Fruit fly (Drosophila melanogaster) whole organism, prepupa: ENCODE data around the gene Coq4.
A peak's percentile ranks its signal among the peaks of the same experiment; 100 is the strongest.

Source experiments
- Blimp-1 ChIP-seq: fragments of 200-800 bp; sonication (Bioruptor generic); optimal IDR thresholded peaks from 3 replicates; lab custom pipeline; 2017; ENCODE audit warnings: missing biosample characterization, missing genetic modification characterization, mild to moderate bottlenecking, moderate library complexity, missing genetic modification reagents
- CG10631 ChIP-seq: fragments of 200-800 bp; sonication (Bioruptor generic); optimal IDR thresholded peaks from 2 replicates; lab custom pipeline; 2016; ENCODE audit warnings: missing biosample characterization, missing genetic modification characterization
- CG10669 ChIP-seq: fragments of 200-800 bp; sonication (Bioruptor generic); optimal IDR thresholded peaks from 3 replicates; lab custom pipeline; 2018; ENCODE audit warnings: missing biosample characterization, mild to moderate bottlenecking, missing genetic modification characterization, moderate library complexity
- CG11762 ChIP-seq: fragments of 200-800 bp; sonication (Bioruptor generic); optimal IDR thresholded peaks from 3 replicates; lab custom pipeline; 2016; ENCODE audit warnings: missing biosample characterization, missing genetic modification characterization; ENCODE audit not compliant: insufficient read depth
- CG31627 ChIP-seq: fragments of 200-800 bp; sonication (Bioruptor generic); optimal IDR thresholded peaks from 3 replicates; lab custom pipeline; 2016; ENCODE audit warnings: missing biosample characterization, missing genetic modification characterization
- CG32006 ChIP-seq: fragments of 200-800 bp; sonication (Bioruptor generic); optimal IDR thresholded peaks from 3 replicates; lab custom pipeline; 2017; ENCODE audit warnings: missing biosample characterization, mild to moderate bottlenecking, missing genetic modification characterization
- CG3919 ChIP-seq: fragments of 200-800 bp; sonication (Bioruptor generic); optimal IDR thresholded peaks from 3 replicates; lab custom pipeline; 2016; ENCODE audit warnings: missing biosample characterization, missing genetic modification characterization
- CG6163 ChIP-seq: fragments of 200-800 bp; sonication (Bioruptor generic); IDR thresholded peaks from 3 replicates; pipeline ENCODE4 v1.3.6; 2022; ENCODE audit warnings: missing biosample characterization, missing genetic modification characterization
- CG6792 ChIP-seq: fragments of 200-800 bp; sonication (Bioruptor generic); optimal IDR thresholded peaks from 3 replicates; lab custom pipeline; 2016; ENCODE audit warnings: missing biosample characterization, missing genetic modification characterization
- CG7368 ChIP-seq: fragments of 200-800 bp; sonication (Bioruptor generic); optimal IDR thresholded peaks from 3 replicates; lab custom pipeline; 2016; ENCODE audit warnings: missing biosample characterization, missing genetic modification characterization
- CG8632 ChIP-seq: fragments of 200-800 bp; sonication (Bioruptor generic); optimal IDR thresholded peaks from 3 replicates; lab custom pipeline; 2016; ENCODE audit warnings: missing biosample characterization, missing genetic modification characterization
- CG9139 ChIP-seq: fragments of 200-800 bp; sonication (Bioruptor generic); optimal IDR thresholded peaks from 3 replicates; lab custom pipeline; 2017; ENCODE audit warnings: missing biosample characterization, mild to moderate bottlenecking, missing genetic modification characterization
- Eip78C ChIP-seq: fragments of 200-800 bp; sonication (Bioruptor generic); peaks from one replicate; lab custom pipeline; 2016; ENCODE audit warnings: missing biosample characterization, missing genetic modification characterization
- Ets96B ChIP-seq: fragments of 200-800 bp; optimal IDR thresholded peaks from 2 replicates; lab custom pipeline; 2019; ENCODE audit warnings: missing biosample characterization, mild to moderate bottlenecking, missing genetic modification characterization, moderate library complexity
- Hr38 ChIP-seq: sonication (Bioruptor generic); optimal IDR thresholded peaks from 2 replicates; lab custom pipeline; 2016; ENCODE audit warnings: missing biosample characterization, missing genetic modification characterization
- Lpt ChIP-seq: fragments of 200-800 bp; sonication (Bioruptor generic); optimal IDR thresholded peaks from 3 replicates; lab custom pipeline; 2016; ENCODE audit warnings: missing biosample characterization, missing genetic modification characterization
- achi ChIP-seq: fragments of 200-800 bp; sonication (Bioruptor generic); optimal IDR thresholded peaks from 3 replicates; lab custom pipeline; 2016; ENCODE audit warnings: missing biosample characterization, missing genetic modification characterization
- acj6 ChIP-seq: fragments of 200-800 bp; sonication (Bioruptor generic); optimal IDR thresholded peaks from 3 replicates; lab custom pipeline; 2016; ENCODE audit warnings: missing biosample characterization, missing genetic modification characterization
- cyc ChIP-seq: fragments of 200-800 bp; sonication (Bioruptor generic); optimal IDR thresholded peaks from 3 replicates; lab custom pipeline; 2016; ENCODE audit warnings: missing biosample characterization, missing genetic modification characterization
- dac ChIP-seq: fragments of 200-800 bp; sonication (Bioruptor generic); optimal IDR thresholded peaks from 2 replicates; lab custom pipeline; 2017; ENCODE audit warnings: missing biosample characterization, mild to moderate bottlenecking, missing genetic modification characterization
- eg ChIP-seq: fragments of 200-800 bp; sonication (Bioruptor generic); IDR thresholded peaks from 3 replicates; pipeline ENCODE4 v1.3.6; 2022; ENCODE audit warnings: missing biosample characterization, missing genetic modification characterization
- fd59A ChIP-seq: fragments of 200-800 bp; sonication (Bioruptor generic); optimal IDR thresholded peaks from 2 replicates; lab custom pipeline; 2017; ENCODE audit warnings: missing biosample characterization, mild to moderate bottlenecking, missing genetic modification characterization, missing genetic modification reagents
- fkh ChIP-seq: fragments of 200-800 bp; sonication (Bioruptor generic); optimal IDR thresholded peaks from 3 replicates; lab custom pipeline; 2017; ENCODE audit warnings: missing biosample characterization, mild to moderate bottlenecking, missing genetic modification characterization, moderate library complexity
- net ChIP-seq: fragments of 200-800 bp; sonication (Bioruptor generic); optimal IDR thresholded peaks from 3 replicates; lab custom pipeline; 2016; ENCODE audit warnings: missing biosample characterization, missing genetic modification characterization
- pdm3 ChIP-seq: fragments of 200-800 bp; sonication (Bioruptor generic); optimal IDR thresholded peaks from 3 replicates; lab custom pipeline; 2016; ENCODE audit warnings: missing biosample characterization, missing genetic modification characterization
- svp ChIP-seq: fragments of 200-800 bp; sonication (Bioruptor generic); peaks from one replicate; lab custom pipeline; 2016; ENCODE audit warnings: missing biosample characterization, missing genetic modification characterization
- vri ChIP-seq: fragments of 200-800 bp; sonication (Bioruptor generic); optimal IDR thresholded peaks from 3 replicates; lab custom pipeline; 2016; ENCODE audit warnings: missing biosample characterization, mild to moderate bottlenecking, missing genetic modification characterization

Gene Coq4

DNA sequence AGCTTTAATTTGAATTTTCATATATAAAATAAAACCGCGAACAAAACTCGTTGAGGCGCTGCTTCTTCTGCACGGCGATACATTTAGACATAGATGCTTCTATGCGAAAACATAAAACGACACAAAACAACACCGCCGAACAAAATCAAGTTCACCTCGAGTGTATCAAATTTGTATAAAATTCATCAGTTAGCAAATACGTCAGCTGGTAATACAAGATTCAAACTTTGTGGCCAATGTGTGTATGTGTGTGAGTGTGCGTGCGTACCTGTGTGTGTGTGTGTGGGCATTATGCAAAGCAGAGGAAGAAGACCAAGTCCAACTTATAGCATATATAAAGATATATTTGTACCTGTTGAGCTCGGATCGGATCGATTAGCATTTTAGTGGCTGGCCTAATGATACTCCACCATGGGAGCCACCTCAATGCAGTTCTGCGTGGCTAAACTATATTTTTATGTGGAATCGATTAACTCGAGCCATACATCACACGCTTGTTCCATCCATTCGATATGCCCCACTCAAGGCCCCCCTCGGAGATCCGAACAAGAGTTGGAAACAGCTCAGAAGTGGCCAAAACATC lies 38.9 kb downstream of the Coq4 start:
- no peak for TF ChIP-seq dac
- TF ChIP-seq CG8632 (GFP tag; lab: Kevin White, UChicago): no peak
- no peak for TF ChIP-seq CG10669 (GFP tag; lab: Kevin White, UChicago)
- TF ChIP-seq Lpt (GFP tag; lab: Kevin White, UChicago): no peak
- no peak for TF ChIP-seq acj6

dm6 chr3L:17393098-17393497 lies 40.3 kb downstream of the Coq4 start:
- peak; percentile 6 for TF ChIP-seq Eip78C (GFP tag; lab: Kevin White, UChicago)
- TF ChIP-seq acj6: no peak
- no peak for TF ChIP-seq Blimp-1
- TF ChIP-seq dac: no peak

DNA sequence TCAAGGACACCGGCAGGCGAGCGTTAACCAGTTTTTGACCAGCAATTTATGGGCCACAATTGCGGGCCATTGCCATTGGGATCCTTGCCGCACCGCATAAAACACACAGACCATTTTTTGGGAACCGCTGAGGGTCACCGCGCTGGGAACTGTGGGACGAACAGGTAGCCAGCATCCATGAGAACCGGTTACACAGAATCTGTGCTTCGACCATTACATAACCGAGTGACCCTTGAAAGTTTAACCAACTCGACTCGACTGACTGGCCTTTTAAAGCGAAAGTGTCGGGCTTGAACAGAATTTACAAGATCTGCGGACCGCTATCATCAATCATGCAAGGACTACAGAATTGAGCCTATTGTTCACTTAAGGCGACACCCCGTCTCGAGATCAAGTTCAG lies 41.0 kb downstream of the Coq4 start:
- TF ChIP-seq vri (GFP tag; lab: Kevin White, UChicago) (peak; percentile 87), CG7368 (no peak), svp (peak; percentile 27), cyc (no peak), Ets96B (tag; lab: Kevin White, UChicago) (no peak), Eip78C (GFP tag; lab: Kevin White, UChicago) (peak; percentile 23), pdm3 (GFP tag; lab: Kevin White, UChicago) (no peak), Blimp-1 (peak; percentile 70)

DNA sequence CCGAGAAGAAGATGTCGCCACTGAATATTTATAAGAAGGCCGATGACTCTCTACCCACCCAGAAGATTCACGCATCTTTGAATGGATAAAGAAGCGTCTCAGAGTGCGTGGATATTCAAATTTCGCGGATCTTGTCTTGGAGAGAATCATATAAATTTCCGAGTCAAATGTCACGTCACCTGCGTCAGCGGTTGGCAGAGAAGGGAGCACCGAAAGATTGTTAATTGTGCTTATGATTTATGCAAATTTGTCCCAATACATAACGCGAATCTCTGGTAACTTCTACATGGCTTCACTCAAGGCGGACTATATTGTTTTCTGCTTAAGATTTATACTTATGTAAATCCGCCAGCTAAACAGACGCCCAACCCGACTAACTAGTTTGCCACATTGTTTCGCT lies 42.3 kb downstream of the Coq4 start:
- TF ChIP-seq CG3919: no peak
- no peak for TF ChIP-seq CG9139
- TF ChIP-seq achi (GFP tag; lab: Kevin White, UChicago): no peak
- no peak for TF ChIP-seq Hr38 (GFP tag; lab: Kevin White, UChicago)

DNA sequence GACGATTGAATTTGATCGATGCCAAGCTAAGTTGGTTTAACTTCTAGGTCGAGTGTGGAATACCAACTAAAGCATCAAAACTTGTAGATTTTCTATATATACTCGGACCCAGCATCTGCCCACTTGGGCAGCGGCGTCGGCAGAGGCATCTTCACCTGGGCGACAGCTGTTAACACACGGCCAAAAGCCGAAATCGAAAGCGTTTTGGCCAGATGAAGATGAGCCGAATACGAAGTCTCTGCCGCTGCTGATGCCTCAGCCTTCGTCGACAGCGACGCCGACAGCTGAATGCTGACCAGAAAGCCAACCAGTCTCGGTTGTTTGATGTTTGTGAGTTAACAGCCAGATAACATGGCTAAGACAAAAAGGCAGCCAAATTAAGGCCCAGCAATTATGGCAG lies 44.5 kb downstream of the Coq4 start, which contains the start of gene CG13731:
Gene CG13731 (minus strand): TSS at position 62 of the 400 bp plus-strand sequence.
- TF ChIP-seq CG6792 (GFP tag; lab: Kevin White, UChicago) (no peak), achi (GFP tag; lab: Kevin White, UChicago) (no peak), CG6163 (GFP tag; lab: Robert Waterston, UW) (no peak), CG32006 (GFP tag; lab: Kevin White, UChicago) (no peak), net (GFP tag; lab: Kevin White, UChicago) (no peak)

DNA sequence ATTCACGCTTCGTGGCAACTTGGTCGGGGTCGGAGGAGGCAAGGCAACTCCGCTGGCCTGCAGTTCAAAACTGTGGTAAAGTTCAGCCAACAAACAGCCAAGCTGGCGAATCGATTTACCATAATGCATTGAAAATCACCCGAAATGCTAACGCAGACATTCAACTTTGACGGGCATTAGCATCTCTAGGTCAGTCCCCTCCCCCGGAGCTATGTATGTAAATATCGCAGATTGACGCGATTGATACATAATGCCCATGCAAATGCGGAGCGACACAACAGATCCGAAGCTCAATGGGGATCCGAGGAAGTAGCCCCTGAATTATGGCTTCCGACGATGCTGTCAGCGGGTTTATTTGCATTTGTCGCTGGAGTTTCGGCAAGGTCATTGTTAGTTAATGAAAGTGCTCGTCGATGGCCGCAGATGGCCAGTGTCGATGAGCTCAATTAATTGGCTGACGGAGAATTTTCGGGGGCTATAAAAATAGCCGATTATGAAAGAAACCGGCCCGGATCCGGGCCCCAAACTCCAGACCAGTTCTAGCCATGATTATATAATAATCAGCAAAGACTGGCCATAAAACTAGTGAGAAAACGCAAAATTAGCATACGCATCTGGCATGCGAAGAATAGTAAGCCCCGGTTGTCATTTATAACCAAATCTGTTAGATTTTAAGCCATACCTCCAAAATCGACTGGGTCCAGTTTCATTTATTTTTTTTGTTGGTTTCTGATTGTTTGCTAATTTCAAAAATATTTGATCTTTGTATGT lies 46.6 kb downstream of the Coq4 start:
- TF ChIP-seq Hr38 (GFP tag; lab: Kevin White, UChicago) (no peak), CG10669 (GFP tag; lab: Kevin White, UChicago) (no peak), CG31627 (GFP tag; lab: Kevin White, UChicago) (no peak), CG11762 (GFP tag; lab: Kevin White, UChicago) (no peak)

DNA sequence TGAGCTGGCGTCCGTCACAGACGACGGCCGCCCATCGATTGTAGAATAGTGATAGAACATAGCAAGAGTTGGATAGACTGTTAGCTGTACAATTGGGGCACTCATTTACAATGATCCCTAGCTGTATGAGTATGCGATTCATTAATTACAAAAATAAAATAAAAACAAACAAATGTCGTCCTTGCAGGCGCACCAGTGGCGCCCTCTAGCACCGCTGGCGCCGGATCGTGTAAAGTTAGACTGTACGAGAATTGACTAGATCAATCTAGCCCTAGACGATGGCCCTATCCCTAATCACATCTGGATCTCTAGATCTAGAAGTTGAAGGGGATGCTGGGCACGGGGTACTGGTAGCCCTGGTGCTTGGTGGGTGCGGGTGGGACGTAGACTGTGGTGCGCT lies 49.7 kb downstream of the Coq4 start:
- TF ChIP-seq eg (GFP tag; lab: Robert Waterston, UW) (no peak), fkh (no peak), CG7368 (no peak), CG10631 (GFP tag; lab: Kevin White, UChicago) (no peak), CG11762 (GFP tag; lab: Kevin White, UChicago) (no peak), fd59A (GFP tag; lab: Kevin White, UChicago) (no peak), CG8632 (GFP tag; lab: Kevin White, UChicago) (no peak), dac (no peak), vri (GFP tag; lab: Kevin White, UChicago) (no peak)
